Worm (Caenorhabditis elegans): ENCODE results near the gene fbxa-25.

ce11 chrIII:1308887-1309286 is 40.4 kb downstream of the fbxa-25 start, which contains the start of gene Y82E9BL.12:
- TF ChIP-seq ztf-11 (tag; optimal IDR thresholded peaks at IDR 0.05) (no peak), bed-3 (GFP tag; optimal IDR thresholded peaks at IDR 0.05) (no peak), snpc-4 (tag; optimal IDR thresholded peaks at IDR 0.05) (no peak), unc-62 (GFP tag; optimal IDR thresholded peaks at IDR 0.05) (no peak), nhr-12 (tag; optimal IDR thresholded peaks at IDR 0.05) (no peak), lsy-2 (tag; optimal IDR thresholded peaks at IDR 0.05) (no peak), unc-39 (tag; optimal IDR thresholded peaks at IDR 0.05) (no peak), hlh-1 (tag; optimal IDR thresholded peaks at IDR 0.05) (no peak), sem-2 (GFP tag; optimal IDR thresholded peaks at IDR 0.05) (no peak), nhr-76 (tag; optimal IDR thresholded peaks at IDR 0.05) (no peak), nhr-237 (tag; optimal IDR thresholded peaks at IDR 0.05) (no peak), nhr-2 (tag; optimal IDR thresholded peaks at IDR 0.05) (no peak), blmp-1 (tag; optimal IDR thresholded peaks at IDR 0.05) (no peak), pha-4 (tag; optimal IDR thresholded peaks at IDR 0.05) (no peak)

Measured in whole organism, mixed stage, embryonic.